Fruit fly (Drosophila melanogaster): ENCODE results near the gene CG17197.

CG17197 gene

DNA sequence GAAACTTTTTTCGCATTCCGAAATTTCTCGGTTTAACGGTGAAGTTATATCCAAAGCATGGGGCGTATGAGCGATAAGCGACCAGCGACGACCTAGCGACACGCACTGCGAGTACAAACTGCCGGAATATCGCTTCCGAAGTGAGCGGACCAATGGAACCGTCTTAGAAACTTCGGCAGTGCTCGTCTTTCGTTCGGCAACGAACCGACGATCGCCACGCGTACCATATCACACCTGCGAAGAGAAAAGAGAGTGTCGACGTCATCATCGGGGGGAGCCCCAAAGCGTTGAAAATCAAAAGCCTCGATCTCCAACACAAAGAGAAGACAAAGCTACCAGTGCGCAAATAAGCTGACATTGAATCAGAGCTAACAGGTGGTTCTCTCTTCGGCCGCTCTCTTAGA, 34.8 kb downstream of the CG17197 start, which contains the start of gene LpR2 (continued):
- peak; percentile 81 to 91 for TF ChIP-seq Trl (optimal IDR thresholded peaks at IDR 0.05)
- no peak for TF ChIP-seq Trl (GFP tag; optimal IDR thresholded peaks at IDR 0.05)
- TF ChIP-seq pum (GFP tag; optimal IDR thresholded peaks at IDR 0.05), result no peak
- peak; percentile 67 for TF ChIP-seq CG34376 (GFP tag; optimal IDR thresholded peaks at IDR 0.05)
- TF ChIP-seq Opbp (GFP tag; IDR thresholded peaks at IDR 0.05; ENCODE audit: partially characterized antibody), result 0 out of 3 replicates have a peak, but pooled peaks have one; percentile 40
- TF ChIP-seq CG2120 (GFP tag; optimal IDR thresholded peaks at IDR 0.05), result peak; percentile 15
- TF ChIP-seq knrl (GFP tag; IDR thresholded peaks at IDR 0.05; ENCODE audit: partially characterized antibody), result no peak
- TF ChIP-seq gro (GFP tag; optimal IDR thresholded peaks at IDR 0.05), result peak; percentile 42
- peak; percentile 76 for TF ChIP-seq Xbp1 (GFP tag; optimal IDR thresholded peaks at IDR 0.05)
- TF ChIP-seq CG34224 (GFP tag; IDR thresholded peaks at IDR 0.05; ENCODE audit: partially characterized antibody), result no peak; the same call in 2 of the 3 replicates
- no peak for TF ChIP-seq run (tag; optimal IDR thresholded peaks at IDR 0.05)
- TF ChIP-seq CrebB (tag; optimal IDR thresholded peaks at IDR 0.05), result no peak
- no peak for TF ChIP-seq h (optimal IDR thresholded peaks at IDR 0.05)
- no peak for TF ChIP-seq CG9727 (GFP tag; optimal IDR thresholded peaks at IDR 0.05)
- no peak for TF ChIP-seq mld (GFP tag; IDR thresholded peaks at IDR 0.05; ENCODE audit: partially characterized antibody)
- no peak for TF ChIP-seq dysf (GFP tag; IDR thresholded peaks at IDR 0.05)
- no peak for TF ChIP-seq CG11093 (GFP tag; IDR thresholded peaks at IDR 0.05)
- no peak for TF ChIP-seq unpg (GFP tag; optimal IDR thresholded peaks at IDR 0.05)
- TF ChIP-seq CG12299 (tag; optimal IDR thresholded peaks at IDR 0.05), result no peak
- TF ChIP-seq CG7963 (GFP tag; IDR thresholded peaks at IDR 0.05; ENCODE audit: partially characterized antibody), result no peak
- TF ChIP-seq Myb (GFP tag; optimal IDR thresholded peaks at IDR 0.05), result no peak
- TF ChIP-seq HmgZ (tag; optimal IDR thresholded peaks at IDR 0.05), result peak; percentile 42
- peak; percentile 12 for TF ChIP-seq Hey (tag; optimal IDR thresholded peaks at IDR 0.05)
- no peak for TF ChIP-seq lov (optimal IDR thresholded peaks at IDR 0.05)
- no peak for TF ChIP-seq lov (GFP tag; IDR thresholded peaks at IDR 0.05)

DNA sequence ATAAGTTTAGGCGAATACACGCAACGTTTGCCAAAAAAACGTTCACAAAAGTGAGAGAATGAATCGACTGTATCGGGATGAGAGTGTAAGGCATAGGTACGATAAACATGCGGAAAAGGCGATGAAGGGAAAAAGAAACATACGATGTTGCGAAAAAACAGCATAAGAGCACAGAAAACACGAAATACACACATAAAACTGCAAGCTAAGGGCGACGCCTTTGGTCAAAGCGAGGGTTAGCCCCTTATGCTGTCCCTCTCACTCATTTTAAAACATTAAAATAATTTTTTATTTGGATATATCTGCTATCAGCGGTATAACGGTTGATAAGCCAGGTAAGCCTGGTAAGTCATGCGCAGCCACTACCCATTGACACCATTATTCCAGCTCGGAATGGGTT, 35.4 kb downstream of the CG17197 start:
- TF ChIP-seq CG5180 (GFP tag; optimal IDR thresholded peaks at IDR 0.05) (no peak), h (optimal IDR thresholded peaks at IDR 0.05) (no peak), stc (GFP tag; IDR thresholded peaks at IDR 0.05) (no peak), CG43689 (GFP tag; IDR thresholded peaks at IDR 0.05) (0 out of 2 replicates have a peak, but pooled peaks have one; percentile 5)

dm6 chr3R:25737735-25738371, 37.3 kb downstream of the CG17197 start:
- TF ChIP-seq Hmr (GFP tag; optimal IDR thresholded peaks at IDR 0.05) (peak; percentile 77), CG9932 (GFP tag; IDR thresholded peaks at IDR 0.05) (peak; percentile 82), CG31224 (GFP tag; IDR thresholded peaks at IDR 0.05) (peak; percentile 83), Sin3A (optimal IDR thresholded peaks at IDR 0.05) (no peak), phol (tag; optimal IDR thresholded peaks at IDR 0.05) (peak; percentile 96), CG12942 (GFP tag; optimal IDR thresholded peaks at IDR 0.05) (peak; percentile 88), CG2120 (GFP tag; optimal IDR thresholded peaks at IDR 0.05) (peak; percentile 91), CG1832 (GFP tag; optimal IDR thresholded peaks at IDR 0.05) (no peak), CG13296 (GFP tag; optimal IDR thresholded peaks at IDR 0.05) (peak; percentile 37), CG12744 (GFP tag; optimal IDR thresholded peaks at IDR 0.05) (peak; percentile 85), CG18619 (GFP tag; optimal IDR thresholded peaks at IDR 0.05) (peak; percentile 80), vvl (GFP tag; IDR thresholded peaks at IDR 0.05) (peak; percentile 97), Fer3 (tag; optimal IDR thresholded peaks at IDR 0.05) (peak; percentile 86), CG6765 (GFP tag; optimal IDR thresholded peaks at IDR 0.05) (peak; percentile 36), gro (GFP tag; optimal IDR thresholded peaks at IDR 0.05) (peak; percentile 89), crp (GFP tag; optimal IDR thresholded peaks at IDR 0.05) (peak in 1 of 2 experiments; percentile 44), CG13894 (tag; optimal IDR thresholded peaks at IDR 0.05) (no peak), CG32772 (GFP tag; IDR thresholded peaks at IDR 0.05) (peak; percentile 92), Side (GFP tag; optimal IDR thresholded peaks at IDR 0.05) (peak; percentile 95), slou (GFP tag; optimal IDR thresholded peaks at IDR 0.05) (peak; percentile 73), ap (GFP tag; IDR thresholded peaks at IDR 0.05) (peak; percentile 85), CG4404 (GFP tag; IDR thresholded peaks at IDR 0.05) (peak; percentile 71), CG7357 (GFP tag; IDR thresholded peaks at IDR 0.05) (peak; percentile 82)

Data from whole organism, embryonic.